Worm (Caenorhabditis elegans) whole organism, mixed stage, embryonic: ENCODE measurements around the gene F58G6.3.

ENCODE experiments used
- M03D4.4 ChIP-seq: sonication (generic microtip); optimal IDR thresholded peaks from 2 replicates; lab custom pipeline; 2017; ENCODE audit warnings: mild to moderate bottlenecking, missing genetic modification characterization, missing compliant biosample characterization
- bed-3 ChIP-seq: fragments of 200-800 bp; sonication (Bioruptor generic); optimal IDR thresholded peaks from 3 replicates; lab custom pipeline; 2018; ENCODE audit warnings: mild to moderate bottlenecking, missing genetic modification characterization, moderate library complexity, missing compliant biosample characterization
- blmp-1 ChIP-seq: fragments of 150-350 bp; optimal IDR thresholded peaks from 2 replicates; lab custom pipeline; 2014; ENCODE audit warnings: missing biosample characterization, missing genetic modification characterization
- ceh-39 ChIP-seq: fragments of 150-350 bp; optimal IDR thresholded peaks from 2 replicates; lab custom pipeline; 2014; ENCODE audit warnings: missing biosample characterization, missing genetic modification characterization
- ceh-43 ChIP-seq: fragments of 200-800 bp; sonication (Bioruptor generic); optimal IDR thresholded peaks from 2 replicates; lab custom pipeline; 2018; ENCODE audit warnings: mild to moderate bottlenecking, missing genetic modification characterization, moderate library complexity, missing compliant biosample characterization
- ceh-83 ChIP-seq: fragments of 200-800 bp; sonication (Bioruptor generic); optimal IDR thresholded peaks from 2 replicates; lab custom pipeline; 2018; ENCODE audit warnings: mild to moderate bottlenecking, missing genetic modification characterization, missing compliant biosample characterization
- ces-1 ChIP-seq: fragments of 150-350 bp; optimal IDR thresholded peaks from 2 replicates; lab custom pipeline; 2014; ENCODE audit warnings: missing biosample characterization, missing genetic modification reagents, missing genetic modification characterization
- cnd-1 ChIP-seq: fragments of 200-800 bp; sonication (Bioruptor generic); optimal IDR thresholded peaks from 2 replicates; lab custom pipeline; 2018; ENCODE audit warnings: mild to moderate bottlenecking, missing genetic modification characterization, missing compliant biosample characterization
- drap-1 ChIP-seq: fragments of 200-800 bp; sonication (Bioruptor generic); optimal IDR thresholded peaks from 3 replicates; lab custom pipeline; 2018; ENCODE audit warnings: mild to moderate bottlenecking, missing genetic modification characterization, missing compliant biosample characterization
- elt-1 ChIP-seq: sonication (generic microtip); optimal IDR thresholded peaks from 2 replicates; lab custom pipeline; 2017; ENCODE audit warnings: missing genetic modification characterization, mild to moderate bottlenecking, missing compliant biosample characterization, antibody characterized with exemption, moderate library complexity, borderline replicate concordance; ENCODE audit not compliant: insufficient read depth
- elt-3 ChIP-seq: fragments of 150-350 bp; optimal IDR thresholded peaks from 2 replicates; lab custom pipeline; 2014; ENCODE audit warnings: missing biosample characterization, missing genetic modification characterization
- flh-1 ChIP-seq: fragments of 200-800 bp; sonication (Bioruptor generic); optimal IDR thresholded peaks from 2 replicates; lab custom pipeline; 2018; ENCODE audit warnings: mild to moderate bottlenecking, missing genetic modification characterization, moderate library complexity, missing compliant biosample characterization
- ham-2 ChIP-seq: fragments of 200-800 bp; sonication (Bioruptor generic); optimal IDR thresholded peaks from 2 replicates; lab custom pipeline; 2018; ENCODE audit warnings: mild to moderate bottlenecking, missing genetic modification characterization, missing compliant biosample characterization
- hlh-1 ChIP-seq: fragments of 150-350 bp; optimal IDR thresholded peaks from 2 replicates; lab custom pipeline; 2014; ENCODE audit warnings: missing biosample characterization, missing genetic modification reagents, missing genetic modification characterization
- lin-13 ChIP-seq: fragments of 150-350 bp; optimal IDR thresholded peaks from 2 replicates; lab custom pipeline; 2014; ENCODE audit warnings: missing biosample characterization, missing genetic modification characterization
- lin-32 ChIP-seq: fragments of 200-800 bp; sonication (Bioruptor generic); optimal IDR thresholded peaks from 2 replicates; lab custom pipeline; 2018; ENCODE audit warnings: mild to moderate bottlenecking, missing genetic modification characterization, missing compliant biosample characterization
- mab-5 ChIP-seq: fragments of 150-350 bp; optimal IDR thresholded peaks from 2 replicates; lab custom pipeline; 2014; ENCODE audit warnings: missing biosample characterization, missing genetic modification characterization
- mep-1 ChIP-seq: fragments of 150-350 bp; optimal IDR thresholded peaks from 2 replicates; lab custom pipeline; 2017; ENCODE audit warnings: missing biosample characterization, missing genetic modification reagents, missing genetic modification characterization, inconsistent platforms
- mls-2 ChIP-seq: sonication (generic microtip); optimal IDR thresholded peaks from 2 replicates; lab custom pipeline; 2016; ENCODE audit warnings: mild to moderate bottlenecking, missing genetic modification characterization, moderate library complexity, missing compliant biosample characterization
- nhr-237 ChIP-seq: fragments of 150-350 bp; optimal IDR thresholded peaks from 2 replicates; lab custom pipeline; 2014; ENCODE audit warnings: missing biosample characterization, missing genetic modification characterization
- nhr-28 ChIP-seq: fragments of 150-350 bp; optimal IDR thresholded peaks from 2 replicates; lab custom pipeline; 2014; ENCODE audit warnings: missing biosample characterization, missing genetic modification characterization
- nhr-76 ChIP-seq: sonication (generic microtip); optimal IDR thresholded peaks from 2 replicates; lab custom pipeline; 2017; ENCODE audit warnings: missing biosample characterization, missing genetic modification characterization
- pha-4 ChIP-seq: fragments of 150-350 bp; optimal IDR thresholded peaks from 2 replicates; lab custom pipeline; 2018; ENCODE audit warnings: missing biosample characterization, missing genetic modification reagents, missing genetic modification characterization
- sem-2 ChIP-seq: fragments of 200-800 bp; sonication (Bioruptor generic); optimal IDR thresholded peaks from 2 replicates; lab custom pipeline; 2018; ENCODE audit warnings: mild to moderate bottlenecking, missing genetic modification characterization, missing compliant biosample characterization
- snpc-4 ChIP-seq: fragments of 150-350 bp; optimal IDR thresholded peaks from 2 replicates; lab custom pipeline; 2014; ENCODE audit warnings: missing biosample characterization, missing genetic modification characterization
- sptf-1 ChIP-seq: sonication (generic microtip); optimal IDR thresholded peaks from 2 replicates; lab custom pipeline; 2017; ENCODE audit warnings: mild to moderate bottlenecking, missing genetic modification characterization, moderate library complexity, missing compliant biosample characterization
- tbx-8 ChIP-seq: fragments of 200-800 bp; sonication (Bioruptor generic); optimal IDR thresholded peaks from 2 replicates; lab custom pipeline; 2018; ENCODE audit warnings: mild to moderate bottlenecking, missing genetic modification characterization, moderate library complexity, missing compliant biosample characterization
- unc-120 ChIP-seq: sonication (generic microtip); optimal IDR thresholded peaks from 2 replicates; lab custom pipeline; 2017; ENCODE audit warnings: missing genetic modification characterization, missing compliant biosample characterization; ENCODE audit not compliant: poor library complexity, severe bottlenecking
- unc-39 ChIP-seq: fragments of 150-350 bp; optimal IDR thresholded peaks from 2 replicates; lab custom pipeline; 2014; ENCODE audit warnings: missing biosample characterization, missing genetic modification characterization
- unc-62 ChIP-seq: fragments of 150-350 bp; optimal IDR thresholded peaks from 2 replicates; lab custom pipeline; 2014; ENCODE audit warnings: missing biosample characterization, missing genetic modification reagents, missing genetic modification characterization
- zip-8 ChIP-seq: fragments of 150-350 bp; optimal IDR thresholded peaks from 2 replicates; lab custom pipeline; 2014; ENCODE audit warnings: missing biosample characterization, missing genetic modification characterization
- ztf-11 ChIP-seq: fragments of 150-350 bp; optimal IDR thresholded peaks from 2 replicates; lab custom pipeline; 2014; ENCODE audit warnings: missing biosample characterization, missing genetic modification characterization

F58G6.3 gene

ce11 chrIV:9679296-9679695 lies 26.0 kb downstream of the F58G6.3 start:
- TF ChIP-seq lin-13 (tag; lab: Kevin White, UChicago) (no peak), nhr-28 (no peak), ham-2 (no peak), flh-1 (GFP tag; lab: Kevin White, UChicago) (no peak), tbx-8 (GFP tag; lab: Kevin White, UChicago) (no peak)
- TF ChIP-seq, all 35 proteins: peak for 0

ce11 chrIV:9680841-9681240 lies 27.5 kb downstream of the F58G6.3 start, which contains the start of gene ins-8:
ins-8 (minus strand) TSS chrIV:9680941.
- no peak for TF ChIP-seq hlh-1 (tag; lab: Kevin White, UChicago)
- TF ChIP-seq snpc-4 = no peak
- no peak for TF ChIP-seq nhr-76
- TF ChIP-seq ceh-83 (GFP tag; lab: Kevin White, UChicago) = no peak
- TF ChIP-seq bed-3 (GFP tag; lab: Kevin White, UChicago) = no peak
- no peak for TF ChIP-seq nhr-28
- TF ChIP-seq M03D4.4 (tag; lab: Kevin White, UChicago) = no peak
- TF ChIP-seq drap-1 (GFP tag; lab: Kevin White, UChicago) = no peak
- TF ChIP-seq lin-13 (tag; lab: Kevin White, UChicago) = no peak
- TF ChIP-seq tbx-8 (GFP tag; lab: Kevin White, UChicago) = no peak

- TF ChIP-seq ztf-11 (tag; lab: Kevin White, UChicago) (no peak), sem-2 (no peak), lin-13 (tag; lab: Kevin White, UChicago) (no peak), blmp-1 (tag; lab: Kevin White, UChicago) (no peak), unc-120 (tag; lab: Kevin White, UChicago) (no peak), hlh-1 (tag; lab: Kevin White, UChicago) (no peak), unc-39 (tag; lab: Kevin White, UChicago) (no peak), zip-8 (tag; lab: Kevin White, UChicago) (no peak), nhr-28 (no peak), flh-1 (GFP tag; lab: Kevin White, UChicago) (no peak), elt-1 (no peak), cnd-1 (no peak), M03D4.4 (tag; lab: Kevin White, UChicago) (no peak), pha-4 (tag; lab: Kevin White, UChicago) (no peak), ceh-83 (GFP tag; lab: Kevin White, UChicago) (no peak), tbx-8 (GFP tag; lab: Kevin White, UChicago) (no peak), ces-1 (GFP tag; lab: Kevin White, UChicago) (no peak)
These were observed 29.2 kb downstream of the F58G6.3 start, which contains the start of gene ins-7 for ce11 chrIV:9682514-9682913. ins-7 (minus strand) TSS chrIV:9682845.

ce11 chrIV:9683433-9683832 lies 30.1 kb downstream of the F58G6.3 start, which contains the start of the genes htas-1 and ZK1251.3:
htas-1 (minus strand) TSS chrIV:9683533.
ZK1251.3 (plus strand) TSS chrIV:9683658.
- no peak for TF ChIP-seq mls-2 (tag; lab: Kevin White, UChicago)
- no peak for TF ChIP-seq ces-1 (GFP tag; lab: Kevin White, UChicago)
- no peak for TF ChIP-seq hlh-1 (tag; lab: Kevin White, UChicago)
- TF ChIP-seq flh-1 (GFP tag; lab: Kevin White, UChicago) = no peak
- TF ChIP-seq unc-120 (tag; lab: Kevin White, UChicago) = no peak
- TF ChIP-seq pha-4 (tag; lab: Kevin White, UChicago) = no peak
- TF ChIP-seq nhr-28 = no peak
- no peak for TF ChIP-seq nhr-237
- no peak for TF ChIP-seq ceh-39
- TF ChIP-seq blmp-1 (tag; lab: Kevin White, UChicago) = no peak
- TF ChIP-seq lin-32 (GFP tag; lab: Kevin White, UChicago) = no peak
- no peak for TF ChIP-seq ceh-83 (GFP tag; lab: Kevin White, UChicago)
- TF ChIP-seq mep-1 (tag; lab: Kevin White, UChicago) = no peak
- TF ChIP-seq nhr-76 = no peak
- no peak for TF ChIP-seq elt-3 (tag; lab: Kevin White, UChicago)
- no peak for TF ChIP-seq unc-62
- TF ChIP-seq ceh-43 (GFP tag; lab: Kevin White, UChicago) = no peak
- no peak for TF ChIP-seq mab-5 (tag; lab: Kevin White, UChicago)
- no peak for TF ChIP-seq drap-1 (GFP tag; lab: Kevin White, UChicago)
- TF ChIP-seq sptf-1 (tag; lab: Kevin White, UChicago) = no peak
- TF ChIP-seq, all 35 proteins: peak for 0
